Worm (Caenorhabditis elegans): ENCODE results near the gene T23B5.4.

DNA sequence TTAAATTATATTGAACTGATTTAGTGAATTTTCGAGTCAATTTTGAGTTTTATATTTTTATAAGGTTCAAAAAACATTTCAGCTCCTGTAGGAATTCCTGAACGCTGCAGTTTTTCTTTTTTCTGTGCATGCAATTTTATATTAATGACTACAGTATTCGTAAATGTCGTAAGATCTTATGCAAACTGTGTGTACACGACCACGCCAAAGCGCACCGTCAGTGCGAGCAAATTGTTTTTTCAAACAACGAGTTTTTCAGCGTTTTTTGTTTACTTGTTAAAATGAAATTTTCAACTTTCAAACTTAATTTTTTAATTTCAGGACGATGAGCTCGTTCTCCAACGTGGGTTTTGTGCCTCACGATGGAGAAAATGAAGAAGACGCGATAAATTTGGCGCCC lies 34.7 kb upstream of the T23B5.4 start, which contains the start of gene vha-7:
- TF ChIP-seq mdl-1 (tag; optimal IDR thresholded peaks at IDR 0.05) (no peak), nhr-237 (tag; optimal IDR thresholded peaks at IDR 0.05) (no peak), unc-98 (GFP tag; IDR thresholded peaks at IDR 0.05) (no peak), egl-27 (tag; optimal IDR thresholded peaks at IDR 0.05) (no peak), hlh-4 (tag; optimal IDR thresholded peaks at IDR 0.05) (no peak), fkh-4 (tag; optimal IDR thresholded peaks at IDR 0.05; ENCODE audit: borderline replicate concordance) (no peak), lin-14 (GFP tag; optimal IDR thresholded peaks at IDR 0.05) (no peak), nhr-71 (tag; optimal IDR thresholded peaks at IDR 0.05) (no peak), tbx-2 (tag; optimal IDR thresholded peaks at IDR 0.05) (no peak), jun-1 (tag; optimal IDR thresholded peaks at IDR 0.05) (no peak), lin-15B (tag; optimal IDR thresholded peaks at IDR 0.05) (no peak), F16B12.6 (tag; optimal IDR thresholded peaks at IDR 0.05) (no peak), tlp-1 (tag; optimal IDR thresholded peaks at IDR 0.05) (no peak), fos-1 (tag; optimal IDR thresholded peaks at IDR 0.05) (no peak)

Data from whole organism, L1 larva.